Worm (Caenorhabditis elegans): ENCODE measurements around the gene cyn-11.

- TF ChIP-seq attf-3 (GFP tag; conservative IDR thresholded peaks at IDR 0.05): no peak
- TF ChIP-seq xnd-1 (tag; optimal IDR thresholded peaks at IDR 0.05): no peak
- TF ChIP-seq ama-1 (optimal IDR thresholded peaks at IDR 0.05): no peak
- peak in 1 of 2 experiments; percentile 22 for TF ChIP-seq ama-1 (GFP tag; optimal IDR thresholded peaks at IDR 0.05)
- no peak for TF ChIP-seq K12H6.12 (tag; optimal IDR thresholded peaks at IDR 0.05)
- no peak for TF ChIP-seq ztf-6 (GFP tag; IDR thresholded peaks at IDR 0.05)
- TF ChIP-seq nfya-2 (GFP tag; IDR thresholded peaks at IDR 0.05): no peak
- TF ChIP-seq ceh-40 (GFP tag; IDR thresholded peaks at IDR 0.05): no peak
- TF ChIP-seq madf-10 (tag; optimal IDR thresholded peaks at IDR 0.05): no peak
- no peak for TF ChIP-seq F49E8.2 (tag; optimal IDR thresholded peaks at IDR 0.05; ENCODE audit: insufficient read depth)
- TF ChIP-seq ceh-27 (GFP tag; optimal IDR thresholded peaks at IDR 0.05): no peak
- TF ChIP-seq lin-35 (GFP tag; optimal IDR thresholded peaks at IDR 0.05): no peak
- TF ChIP-seq ceh-79 (tag; optimal IDR thresholded peaks at IDR 0.05): no peak
These were observed 31.9 kb upstream of the cyn-11 start for ce11 chrII:8747939-8748352.
